Fruit fly (Drosophila melanogaster) whole organism, embryonic: ENCODE data around the gene Fas2.

Experiments
- Atf3 ChIP-seq: fragments of 200-800 bp; sonication (Bioruptor generic); optimal IDR thresholded peaks from 3 replicates; lab custom pipeline; 2016; ENCODE audit warnings: missing biosample characterization, missing genetic modification characterization
- CG10366 ChIP-seq: fragments of 200-800 bp; sonication (Bioruptor generic); IDR thresholded peaks from 2 replicates; pipeline ENCODE4 v1.3.6; 2022; ENCODE audit warnings: missing biosample characterization, missing genetic modification characterization
- CG10654 ChIP-seq: fragments of 200-800 bp; sonication (Bioruptor generic); optimal IDR thresholded peaks from 2 replicates; lab custom pipeline; 2016; ENCODE audit warnings: missing biosample characterization, missing genetic modification characterization
- CG12236 ChIP-seq: fragments of 200-800 bp; sonication (Bioruptor generic); optimal IDR thresholded peaks from 2 replicates; lab custom pipeline; 2016; ENCODE audit warnings: missing biosample characterization, missing genetic modification characterization
- CG13894 ChIP-seq: fragments of 200-800 bp; sonication (Bioruptor generic); optimal IDR thresholded peaks from 3 replicates; lab custom pipeline; 2018; ENCODE audit warnings: missing biosample characterization, mild to moderate bottlenecking, missing genetic modification characterization, moderate library complexity
- CG14965 ChIP-seq: fragments of 200-800 bp; sonication (Bioruptor generic); optimal IDR thresholded peaks from 2 replicates; lab custom pipeline; 2016; ENCODE audit warnings: missing biosample characterization, missing genetic modification characterization, borderline replicate concordance
- CG17802 ChIP-seq: fragments of 200-800 bp; sonication (Bioruptor generic); optimal IDR thresholded peaks from 2 replicates; lab custom pipeline; 2018; ENCODE audit warnings: missing biosample characterization, mild to moderate bottlenecking, missing genetic modification characterization, moderate library complexity
- CG18011 ChIP-seq: fragments of 200-800 bp; sonication (Bioruptor generic); optimal IDR thresholded peaks from 2 replicates; lab custom pipeline; 2017; ENCODE audit warnings: missing biosample characterization, missing genetic modification characterization, mild to moderate bottlenecking, moderate library complexity, missing genotype
- CG18476 ChIP-seq: fragments of 200-800 bp; sonication (Bioruptor generic); optimal IDR thresholded peaks from 2 replicates; lab custom pipeline; 2016; ENCODE audit warnings: missing biosample characterization, mild to moderate bottlenecking, missing genetic modification characterization
- CG2199 ChIP-seq: fragments of 200-800 bp; sonication (Bioruptor generic); IDR thresholded peaks from 3 replicates; pipeline ENCODE4 v1.3.6; 2022; ENCODE audit warnings: missing biosample characterization, missing genetic modification characterization
- CG3065 ChIP-seq: fragments of 200-800 bp; sonication (Bioruptor generic); optimal IDR thresholded peaks from 2 replicates; lab custom pipeline; 2016; ENCODE audit warnings: missing biosample characterization, missing genetic modification characterization
- CG31365 ChIP-seq: fragments of 200-800 bp; sonication (Bioruptor generic); optimal IDR thresholded peaks from 2 replicates; lab custom pipeline; 2018; ENCODE audit warnings: missing biosample characterization, mild to moderate bottlenecking, missing genetic modification characterization
- CG4282 ChIP-seq: fragments of 200-800 bp; sonication (Bioruptor generic); optimal IDR thresholded peaks from 2 replicates; lab custom pipeline; 2016; ENCODE audit warnings: missing biosample characterization, missing genetic modification characterization
- CG5245 ChIP-seq: fragments of 200-800 bp; sonication (Bioruptor generic); optimal IDR thresholded peaks from 3 replicates; lab custom pipeline; 2016; ENCODE audit warnings: missing biosample characterization, missing genetic modification characterization
- CG6854 ChIP-seq: fragments of 200-800 bp; sonication (Bioruptor generic); optimal IDR thresholded peaks from 3 replicates; lab custom pipeline; 2017; ENCODE audit warnings: missing biosample characterization, mild to moderate bottlenecking, missing genetic modification characterization
- CG7372 ChIP-seq: fragments of 200-800 bp; sonication (Bioruptor generic); IDR thresholded peaks from 2 replicates; pipeline ENCODE4 v1.3.6; 2022; ENCODE audit warnings: missing biosample characterization, missing genetic modification characterization
- Dek ChIP-seq: fragments of 200-800 bp; sonication (Bioruptor generic); optimal IDR thresholded peaks from 3 replicates; lab custom pipeline; 2019; ENCODE audit warnings: missing biosample characterization, mild to moderate bottlenecking, missing genetic modification characterization, moderate library complexity
- E2f2 ChIP-seq: fragments of 200-800 bp; sonication (Bioruptor generic); IDR thresholded peaks from 2 replicates; pipeline ENCODE4 v1.3.6; 2022; ENCODE audit warnings: missing biosample characterization, missing genetic modification characterization
- H15 ChIP-seq: fragments of 200-800 bp; sonication (Bioruptor generic); IDR thresholded peaks from 3 replicates; pipeline ENCODE4 v1.3.6; 2022; ENCODE audit warnings: missing biosample characterization, missing genetic modification characterization
- Hr78 ChIP-seq, 2 experiments: fragments of 200-800 bp in 1 of 2; fragments of >200 bp in 1 of 2; sonication (Bioruptor generic) in 1 of 2; optimal IDR thresholded peaks; 2 replicates each; lab custom pipeline; 2017 to 2019; ENCODE audit warnings: missing biosample characterization in 2 of 2, missing genetic modification characterization in 2 of 2, mild to moderate bottlenecking in 1 of 2, moderate library complexity in 1 of 2
- Hsf ChIP-seq: fragments of 200-800 bp; sonication (Bioruptor generic); optimal IDR thresholded peaks from 3 replicates; lab custom pipeline; 2016; ENCODE audit warnings: missing biosample characterization, missing genetic modification characterization
- Kr ChIP-seq: fragments of 200-800 bp; sonication (Bioruptor generic); optimal IDR thresholded peaks from 2 replicates; lab custom pipeline; 2017; ENCODE audit warnings: missing biosample characterization, mild to moderate bottlenecking, missing genetic modification characterization
- Oli ChIP-seq: fragments of 200-800 bp; sonication (Bioruptor generic); optimal IDR thresholded peaks from 2 replicates; lab custom pipeline; 2018; ENCODE audit warnings: missing biosample characterization, mild to moderate bottlenecking, missing genetic modification characterization, moderate library complexity
- Ptx1 ChIP-seq: fragments of 200-800 bp; sonication (Bioruptor generic); IDR thresholded peaks from 2 replicates; pipeline ENCODE4 v1.3.6; 2022; ENCODE audit warnings: missing biosample characterization, missing genetic modification characterization
- Ravus ChIP-seq: fragments of 200-800 bp; sonication (Bioruptor generic); IDR thresholded peaks from 2 replicates; pipeline ENCODE4 v1.3.6; 2022; ENCODE audit warnings: missing biosample characterization, missing genetic modification characterization
- Tbp ChIP-seq: fragments of >200 bp; optimal IDR thresholded peaks from 2 replicates; lab custom pipeline; 2018; ENCODE audit warnings: missing biosample characterization, missing genetic modification characterization
- YL-1 ChIP-seq: fragments of 200-800 bp; sonication (Bioruptor generic); optimal IDR thresholded peaks from 3 replicates; lab custom pipeline; 2017; ENCODE audit warnings: missing biosample characterization, mild to moderate bottlenecking, missing genetic modification characterization
- al ChIP-seq: fragments of 200-800 bp; sonication (Bioruptor generic); IDR thresholded peaks from 2 replicates; pipeline ENCODE4 v1.3.6; 2022; ENCODE audit warnings: missing biosample characterization, missing genetic modification characterization
- croc ChIP-seq: fragments of 200-800 bp; sonication (Bioruptor generic); conservative IDR thresholded peaks from 3 replicates; pipeline ENCODE4 v1.3.6; 2022; ENCODE audit warnings: missing biosample characterization, missing genetic modification characterization
- danr ChIP-seq: fragments of 200-800 bp; sonication (Bioruptor generic); IDR thresholded peaks from 2 replicates; pipeline ENCODE4 v1.3.6; 2022; ENCODE audit warnings: missing biosample characterization, missing genetic modification characterization
- gem ChIP-seq: fragments of 200-800 bp; sonication (Bioruptor generic); optimal IDR thresholded peaks from 2 replicates; lab custom pipeline; 2019; ENCODE audit warnings: missing biosample characterization, mild to moderate bottlenecking, missing genetic modification characterization, moderate library complexity
- hb ChIP-seq: fragments of 200-800 bp; sonication (Bioruptor generic); IDR thresholded peaks from 3 replicates; pipeline ENCODE4 v1.3.6; 2022; ENCODE audit warnings: missing biosample characterization, missing genetic modification characterization; ENCODE audit not compliant: partially characterized antibody
- klu ChIP-seq: fragments of 200-800 bp; sonication (Bioruptor generic); IDR thresholded peaks from 2 replicates; pipeline ENCODE4 v1.3.6; 2022; ENCODE audit warnings: missing biosample characterization, missing genetic modification characterization
- lbe ChIP-seq: fragments of 200-800 bp; sonication (Bioruptor generic); optimal IDR thresholded peaks from 2 replicates; lab custom pipeline; 2016; ENCODE audit warnings: missing biosample characterization, mild to moderate bottlenecking, missing genetic modification characterization
- lmd ChIP-seq: fragments of 200-800 bp; sonication (Bioruptor generic); IDR thresholded peaks from 2 replicates; pipeline ENCODE4 v1.3.6; 2022; ENCODE audit warnings: missing biosample characterization, missing genetic modification characterization
- oc ChIP-seq: fragments of 200-800 bp; sonication (Bioruptor generic); optimal IDR thresholded peaks from 2 replicates; lab custom pipeline; 2018; ENCODE audit warnings: missing biosample characterization, mild to moderate bottlenecking, missing genetic modification characterization, moderate library complexity
- onecut ChIP-seq: fragments of 200-800 bp; sonication (Bioruptor generic); IDR thresholded peaks from 2 replicates; pipeline ENCODE4 v1.3.6; 2022; ENCODE audit warnings: missing biosample characterization, missing genetic modification characterization
- peb ChIP-seq: fragments of 200-800 bp; sonication (Bioruptor generic); IDR thresholded peaks from 2 replicates; pipeline ENCODE4 v1.3.6; 2022; ENCODE audit warnings: missing biosample characterization, missing genetic modification characterization
- pros ChIP-seq: fragments of 200-800 bp; sonication (Bioruptor generic); optimal IDR thresholded peaks from 3 replicates; lab custom pipeline; 2019; ENCODE audit warnings: missing biosample characterization, mild to moderate bottlenecking, missing genetic modification characterization, moderate library complexity
- pzg ChIP-seq: fragments of 200-800 bp; sonication (Bioruptor generic); optimal IDR thresholded peaks from 3 replicates; lab custom pipeline; 2018; ENCODE audit warnings: missing biosample characterization, mild to moderate bottlenecking, missing genetic modification characterization, moderate library complexity
- sc ChIP-seq, 3 experiments: fragments of >200 bp in 2 of 3; fragments of 200-800 bp in 1 of 3; sonication (Bioruptor generic) in 1 of 3; optimal IDR thresholded peaks; 2 replicates in 2 of 3; 3 replicates in 1 of 3; lab custom pipeline; 2017; ENCODE audit warnings: mild to moderate bottlenecking in 1 of 3, missing biosample characterization in 1 of 3, missing genetic modification characterization in 1 of 3, missing genetic modification reagents in 1 of 3
- sens-2 ChIP-seq: fragments of 200-800 bp; sonication (Bioruptor generic); IDR thresholded peaks from 2 replicates; pipeline ENCODE4 v1.3.6; 2022; ENCODE audit warnings: missing biosample characterization, missing genetic modification characterization
- sima ChIP-seq: fragments of 200-800 bp; sonication (Bioruptor generic); optimal IDR thresholded peaks from 2 replicates; lab custom pipeline; 2016; ENCODE audit warnings: missing biosample characterization, missing genetic modification characterization
- sisA ChIP-seq: fragments of 200-800 bp; sonication (Bioruptor generic); IDR thresholded peaks from 2 replicates; pipeline ENCODE4 v1.3.6; 2022; ENCODE audit warnings: missing biosample characterization, missing genetic modification characterization
- sob ChIP-seq: fragments of 200-800 bp; sonication (Bioruptor generic); IDR thresholded peaks from 2 replicates; pipeline ENCODE4 v1.3.6; 2022; ENCODE audit warnings: missing biosample characterization, missing genetic modification characterization
- tap ChIP-seq: fragments of 200-800 bp; optimal IDR thresholded peaks from 3 replicates; lab custom pipeline; 2019; ENCODE audit warnings: missing biosample characterization, mild to moderate bottlenecking, missing genetic modification characterization, moderate library complexity
- twi ChIP-seq: fragments of 200-800 bp; optimal IDR thresholded peaks from 2 replicates; lab custom pipeline; 2019; ENCODE audit warnings: missing biosample characterization, mild to moderate bottlenecking, missing genetic modification characterization, moderate library complexity
- unpg ChIP-seq: fragments of 200-800 bp; sonication (Bioruptor generic); optimal IDR thresholded peaks from 3 replicates; lab custom pipeline; 2018; ENCODE audit warnings: missing biosample characterization, mild to moderate bottlenecking, missing genetic modification characterization, moderate library complexity
- vfl ChIP-seq: fragments of 200-800 bp; sonication (Bioruptor generic); optimal IDR thresholded peaks from 2 replicates; lab custom pipeline; 2016; ENCODE audit warnings: missing biosample characterization, missing genetic modification characterization

The Fas2 gene

DNA sequence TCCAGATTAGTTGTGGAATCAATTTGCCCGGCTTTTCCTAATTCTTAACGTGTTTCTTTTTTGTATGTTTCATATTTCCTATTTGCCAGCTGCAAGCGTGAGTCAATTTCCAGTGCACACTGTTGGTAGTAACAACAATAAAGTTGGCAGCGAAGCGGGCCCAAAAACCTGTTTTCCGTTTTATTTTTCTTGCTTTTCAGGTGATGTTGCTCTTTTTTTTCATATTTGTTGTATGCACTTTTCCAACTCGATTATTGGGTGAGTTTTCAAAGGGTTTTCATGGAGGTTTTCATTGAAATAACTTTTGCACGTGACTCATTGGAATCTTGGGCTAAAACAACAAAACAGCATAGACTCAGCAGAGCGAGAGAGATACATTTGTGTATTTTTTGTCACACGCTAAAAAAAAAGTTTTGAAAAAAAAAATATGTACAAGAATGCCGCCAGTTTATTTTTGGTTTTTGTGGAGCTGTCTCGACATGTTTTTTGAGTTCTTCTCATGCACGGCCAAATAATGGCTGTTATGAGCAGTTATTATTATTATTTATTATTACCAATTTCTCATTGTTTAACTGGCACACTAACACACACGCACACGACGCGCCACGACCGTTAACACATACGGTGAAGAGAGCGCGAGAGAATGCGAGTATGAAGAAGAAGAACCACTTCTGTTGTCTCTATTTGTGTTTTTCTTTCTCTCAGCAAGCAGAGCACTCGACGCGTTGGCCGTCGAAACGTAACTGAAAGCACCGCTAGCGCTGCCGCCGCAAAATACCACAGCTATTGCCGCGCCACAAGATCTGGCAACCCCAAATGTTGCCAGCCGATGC lies at the start of gene Fas2 (continued):
- TF ChIP-seq CG10654 (GFP tag; lab: Kevin White, UChicago) (no peak), E2f2 (no peak), al (peak; percentile 46; the same call in 1 of the 2 replicates), tap (tag; lab: Kevin White, UChicago) (no peak), CG10366 (GFP tag; lab: Robert Waterston, UW) (peak; percentile 27; the same call in 1 of the 2 replicates), sens-2 (GFP tag; lab: Robert Waterston, UW) (0 out of 2 replicates have a peak, but pooled peaks have one; percentile 37), CG2199 (GFP tag; lab: Robert Waterston, UW) (peak; percentile 75), sisA (GFP tag; lab: Robert Waterston, UW) (peak; percentile 32; the same call in 1 of the 2 replicates), CG5245 (GFP tag; lab: Kevin White, UChicago) (peak; percentile 37), unpg (GFP tag; lab: Kevin White, UChicago) (peak; percentile 60), lmd (GFP tag; lab: Robert Waterston, UW) (peak; percentile 51), Dek (tag; lab: Kevin White, UChicago) (peak; percentile 16), Atf3 (GFP tag; lab: Kevin White, UChicago) (no peak), Kr (GFP tag; lab: Kevin White, UChicago) (no peak), Hr78 (GFP tag; optimal IDR thresholded peaks at IDR 0.05; lab: Kevin White, UChicago) (peak in 1 of 2 experiments; percentile 5), sima (GFP tag; lab: Kevin White, UChicago) (no peak), sob (GFP tag; lab: Robert Waterston, UW) (peak; percentile 60; the same call in 1 of the 2 replicates), Tbp (GFP tag; lab: Kevin White, UChicago) (no peak), Ravus (no peak), CG17802 (tag; lab: Kevin White, UChicago) (no peak), CG7372 (GFP tag; lab: Robert Waterston, UW) (no peak), CG14965 (GFP tag; lab: Kevin White, UChicago) (no peak), CG18476 (peak; percentile 45), pzg (GFP tag; lab: Kevin White, UChicago) (peak; percentile 15), peb (no peak), Hsf (GFP tag; lab: Kevin White, UChicago) (no peak), CG3065 (GFP tag; lab: Kevin White, UChicago) (no peak), H15 (GFP tag; lab: Robert Waterston, UW) (peak; percentile 9; the same call in 1 of the 3 replicates), CG13894 (tag; lab: Kevin White, UChicago) (peak; percentile 56), lbe (GFP tag; lab: Kevin White, UChicago) (peak; percentile 24), oc (peak; percentile 43), croc (GFP tag; lab: Robert Waterston, UW) (no peak), CG18011 (GFP tag; lab: Kevin White, UChicago) (no peak), twi (tag; lab: Kevin White, UChicago) (no peak), CG31365 (no peak), klu (GFP tag; lab: Robert Waterston, UW) (no peak), hb (GFP tag; lab: Robert Waterston, UW) (peak; percentile 30; the same call in 1 of the 3 replicates), YL-1 (GFP tag; lab: Kevin White, UChicago) (peak; percentile 59), vfl (GFP tag; lab: Kevin White, UChicago) (no peak), sc (optimal IDR thresholded peaks at IDR 0.05; lab: Kevin White, UChicago) (no peak), sc (GFP tag; optimal IDR thresholded peaks at IDR 0.05; lab: Kevin White, UChicago) (no peak), Oli (tag; lab: Kevin White, UChicago) (peak; percentile 38), CG6854 (peak; percentile 74), onecut (GFP tag; lab: Robert Waterston, UW) (peak; percentile 72), CG12236 (GFP tag; lab: Kevin White, UChicago) (no peak), pros (GFP tag; lab: Kevin White, UChicago) (peak; percentile 13), danr (GFP tag; lab: Robert Waterston, UW) (no peak), gem (tag; lab: Kevin White, UChicago) (peak; percentile 50), CG4282 (no peak), Ptx1 (GFP tag; lab: Robert Waterston, UW) (peak; percentile 54)
